Fruit fly (Drosophila melanogaster) whole organism, prepupa: ENCODE data around the gene CG14020.

Experiments
- Blimp-1 ChIP-seq: fragments of 200-800 bp; sonication (Bioruptor generic); optimal IDR thresholded peaks from 3 replicates; lab custom pipeline; 2017; ENCODE audit warnings: missing biosample characterization, missing genetic modification characterization, mild to moderate bottlenecking, moderate library complexity, missing genetic modification reagents
- CG11294 ChIP-seq: fragments of 200-800 bp; sonication (Bioruptor generic); IDR thresholded peaks from 2 replicates; pipeline ENCODE4 v1.3.6; 2022; ENCODE audit warnings: missing biosample characterization, missing genetic modification characterization
- CG31627 ChIP-seq: fragments of 200-800 bp; sonication (Bioruptor generic); optimal IDR thresholded peaks from 3 replicates; lab custom pipeline; 2016; ENCODE audit warnings: missing biosample characterization, missing genetic modification characterization
- CG32006 ChIP-seq: fragments of 200-800 bp; sonication (Bioruptor generic); optimal IDR thresholded peaks from 3 replicates; lab custom pipeline; 2017; ENCODE audit warnings: missing biosample characterization, mild to moderate bottlenecking, missing genetic modification characterization
- CG8319 ChIP-seq: fragments of 200-800 bp; sonication (Bioruptor generic); optimal IDR thresholded peaks from 3 replicates; lab custom pipeline; 2016; ENCODE audit warnings: missing biosample characterization, missing genetic modification characterization
- OdsH ChIP-seq: fragments of 200-800 bp; sonication (Bioruptor generic); optimal IDR thresholded peaks from 3 replicates; lab custom pipeline; 2016; ENCODE audit warnings: missing biosample characterization, missing genetic modification characterization
- fd85E ChIP-seq: fragments of 200-800 bp; sonication (Bioruptor generic); optimal IDR thresholded peaks from 3 replicates; lab custom pipeline; 2016; ENCODE audit warnings: missing biosample characterization, missing genetic modification characterization
- vri ChIP-seq: fragments of 200-800 bp; sonication (Bioruptor generic); optimal IDR thresholded peaks from 3 replicates; lab custom pipeline; 2016; ENCODE audit warnings: missing biosample characterization, mild to moderate bottlenecking, missing genetic modification characterization

DNA sequence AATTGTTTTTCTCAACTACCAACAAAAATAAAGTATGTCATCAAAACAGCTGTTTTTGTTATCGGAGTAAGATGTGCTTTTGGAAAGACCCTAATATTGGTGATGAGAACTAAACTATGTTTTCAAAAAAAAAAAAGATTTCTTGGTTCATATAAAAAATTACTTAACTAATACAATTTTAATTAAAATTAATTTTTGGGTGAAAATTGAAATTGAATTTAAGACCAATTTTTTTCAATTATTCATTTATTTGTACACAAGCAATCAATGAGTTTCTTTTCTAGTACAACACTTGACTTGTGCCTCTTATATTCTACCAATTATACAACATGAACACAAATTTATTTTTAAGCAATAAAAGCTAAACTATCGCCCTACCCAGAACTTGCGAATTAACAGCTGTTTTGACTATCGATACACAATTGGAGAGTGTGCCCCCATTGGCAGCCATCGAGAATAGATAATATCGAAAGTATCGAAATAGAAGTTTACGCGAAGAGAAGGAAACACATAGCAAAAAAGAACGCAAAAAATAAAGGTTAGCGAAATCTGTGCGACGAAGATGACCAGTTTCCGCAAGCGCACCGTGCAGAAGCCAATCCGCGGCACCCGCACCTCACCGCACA, 6.4 kb downstream of the CG14020 start, which contains the start of the genes Vps52 and Elp4:
- TF ChIP-seq fd85E (no peak), CG32006 (GFP tag; lab: Kevin White, UChicago) (no peak), vri (GFP tag; lab: Kevin White, UChicago) (no peak), CG8319 (GFP tag; lab: Kevin White, UChicago) (peak; percentile 24), Blimp-1 (GFP tag; lab: Kevin White, UChicago) (no peak), OdsH (no peak), CG31627 (GFP tag; lab: Kevin White, UChicago) (peak; percentile 73), CG11294 (GFP tag; lab: Robert Waterston, UW) (peak; percentile 29; the same call in 1 of the 2 replicates)
